Fruit fly (Drosophila melanogaster): Measurements from ENCODE around the gene p130CAS.

Gene p130CAS

DNA sequence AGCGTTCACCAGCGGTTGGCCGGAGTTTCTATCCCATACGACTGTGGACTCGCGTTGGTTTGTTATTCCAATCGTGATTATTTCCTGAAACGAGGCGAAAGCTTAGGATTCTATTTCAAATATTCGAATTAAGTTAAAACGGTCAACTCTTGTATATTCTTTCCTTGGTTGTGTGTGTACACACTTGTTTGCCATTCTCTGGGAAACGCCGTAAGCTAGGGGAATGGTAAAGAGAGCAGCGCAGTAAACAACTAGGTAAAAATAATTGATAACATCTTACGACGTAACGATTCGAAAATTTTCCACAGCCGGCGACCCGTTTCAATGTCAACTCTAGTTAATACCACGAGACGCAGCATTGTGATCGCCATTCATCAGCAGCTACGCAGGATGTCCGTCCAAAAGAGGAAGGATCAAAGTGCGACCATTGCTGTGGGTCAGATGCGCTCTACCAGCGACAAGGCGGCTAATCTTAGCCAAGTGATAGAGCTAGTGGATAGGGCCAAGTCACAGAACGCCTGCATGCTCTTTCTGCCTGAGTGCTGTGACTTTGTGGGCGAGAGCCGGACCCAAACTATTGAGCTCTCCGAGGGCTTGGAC, 51.0 kb downstream of the p130CAS start, which contains the start of gene NitFhit (continued):
- TF ChIP-seq CG12104 (GFP tag; optimal IDR thresholded peaks at IDR 0.05) = no peak
- no peak for TF ChIP-seq CG13775 (GFP tag; optimal IDR thresholded peaks at IDR 0.05)
- TF ChIP-seq Myb (GFP tag; optimal IDR thresholded peaks at IDR 0.05) = peak; percentile 95
- TF ChIP-seq CG5245 (GFP tag; optimal IDR thresholded peaks at IDR 0.05) = no peak
- TF ChIP-seq CG2678 (tag; optimal IDR thresholded peaks at IDR 0.05) = no peak
- TF ChIP-seq CG8944 (GFP tag; optimal IDR thresholded peaks at IDR 0.05) = no peak
- TF ChIP-seq dmrt99B (tag; optimal IDR thresholded peaks at IDR 0.05) = no peak
- TF ChIP-seq CG7987 (GFP tag; optimal IDR thresholded peaks at IDR 0.05) = no peak
- TF ChIP-seq MBD-R2 (GFP tag; IDR thresholded peaks at IDR 0.05) = peak; percentile 72
- TF ChIP-seq Vsx1 (GFP tag; optimal IDR thresholded peaks at IDR 0.05) = no peak
- TF ChIP-seq grn (GFP tag; optimal IDR thresholded peaks at IDR 0.05) = peak; percentile 91
- no peak for TF ChIP-seq vnd (GFP tag; IDR thresholded peaks at IDR 0.05; ENCODE audit: partially characterized antibody)
- no peak for TF ChIP-seq CG2889 (GFP tag; IDR thresholded peaks at IDR 0.05)
- TF ChIP-seq wor (GFP tag; IDR thresholded peaks at IDR 0.05) = no peak
- TF ChIP-seq ken (GFP tag; IDR thresholded peaks at IDR 0.05) = no peak
- TF ChIP-seq Xbp1 (GFP tag; optimal IDR thresholded peaks at IDR 0.05) = peak; percentile 2
- peak; percentile 45; the same call in 1 of the 2 replicates for TF ChIP-seq NFAT (GFP tag; IDR thresholded peaks at IDR 0.05)
- TF ChIP-seq CG17802 (tag; optimal IDR thresholded peaks at IDR 0.05) = no peak
- TF ChIP-seq ci (GFP tag; IDR thresholded peaks at IDR 0.05) = peak; percentile 45; the same call in 1 of the 3 replicates
- peak; percentile 10 for TF ChIP-seq mirr (GFP tag; optimal IDR thresholded peaks at IDR 0.05)

DNA sequence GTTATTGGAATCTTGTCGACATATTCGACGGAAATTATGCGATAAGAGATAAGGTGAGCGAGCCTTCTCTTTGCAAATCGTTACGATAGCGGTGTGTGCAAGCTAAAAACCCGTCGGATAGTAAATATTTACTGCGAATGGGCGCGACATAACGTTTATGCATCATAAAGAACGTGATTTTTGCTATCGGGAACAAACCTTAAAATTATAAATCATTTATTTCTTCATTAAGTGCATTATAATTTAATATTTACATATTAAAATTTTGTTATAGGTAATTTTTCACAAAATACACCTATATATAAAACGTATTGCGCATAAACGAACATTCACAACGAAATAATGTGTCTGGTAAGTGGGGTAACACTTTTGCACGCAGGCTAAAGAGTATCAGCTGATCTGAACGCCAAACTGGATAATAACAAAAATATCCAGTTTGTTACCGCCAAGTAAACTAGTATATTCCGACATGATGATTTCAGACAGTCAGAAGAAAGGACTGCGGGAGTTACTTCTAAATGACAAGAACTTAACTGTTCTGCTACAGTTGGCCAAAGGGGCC, 53.1 kb downstream of the p130CAS start, which contains the start of the genes Gk1 and CG13876:
Gk1 (minus strand) TSS at position 122 of the 562 bp plus-strand sequence.
CG13876 (plus strand) TSS at position 412 of the 562 bp plus-strand sequence.
- TF ChIP-seq az2 (GFP tag; optimal IDR thresholded peaks at IDR 0.05) (peak; percentile 87), NFAT (GFP tag; IDR thresholded peaks at IDR 0.05) (peak; percentile 79), Dip3 (GFP tag; optimal IDR thresholded peaks at IDR 0.05) (peak; percentile 45), CG1647 (GFP tag; optimal IDR thresholded peaks at IDR 0.05) (peak; percentile 22), CG10321 (GFP tag; IDR thresholded peaks at IDR 0.05) (peak; percentile 65), chn (GFP tag; optimal IDR thresholded peaks at IDR 0.05) (peak; percentile 69), Gug (GFP tag; IDR thresholded peaks at IDR 0.05) (peak; percentile 57; the same call in 2 of the 4 replicates), Scr (GFP tag; IDR thresholded peaks at IDR 0.05; ENCODE audit: partially characterized antibody) (no peak), Hand (GFP tag; optimal IDR thresholded peaks at IDR 0.05) (peak; percentile 96), croc (GFP tag; conservative IDR thresholded peaks at IDR 0.05) (peak; percentile 80), run (tag; optimal IDR thresholded peaks at IDR 0.05) (peak; percentile 92), CG10543 (GFP tag; optimal IDR thresholded peaks at IDR 0.05) (peak; percentile 96), E2f1 (GFP tag; IDR thresholded peaks at IDR 0.05) (peak; percentile 93), ftz-f1 (GFP tag; optimal IDR thresholded peaks at IDR 0.05) (no peak), CG17385 (GFP tag; optimal IDR thresholded peaks at IDR 0.05) (peak; percentile 92), CG13123 (GFP tag; optimal IDR thresholded peaks at IDR 0.05) (peak; percentile 86), CG1024 (GFP tag; IDR thresholded peaks at IDR 0.05) (peak; percentile 74), zf30C (GFP tag; optimal IDR thresholded peaks at IDR 0.05) (peak; percentile 25), Deaf1 (tag; optimal IDR thresholded peaks at IDR 0.05) (peak; percentile 85), crc (GFP tag; optimal IDR thresholded peaks at IDR 0.05) (no peak), odd (GFP tag; optimal IDR thresholded peaks at IDR 0.05) (peak; percentile 93), lab (GFP tag; optimal IDR thresholded peaks at IDR 0.05) (no peak), tll (GFP tag; optimal IDR thresholded peaks at IDR 0.05) (peak in 1 of 2 experiments; percentile 62), CG14860 (GFP tag; IDR thresholded peaks at IDR 0.05; ENCODE audit: partially characterized antibody) (no peak), Jarid2 (GFP tag; optimal IDR thresholded peaks at IDR 0.05) (no peak), trh (GFP tag; optimal IDR thresholded peaks at IDR 0.05) (peak; percentile 77), fd3F (GFP tag; optimal IDR thresholded peaks at IDR 0.05) (peak; percentile 93), wdn (GFP tag; IDR thresholded peaks at IDR 0.05) (peak; percentile 94), Taf1 (GFP tag; IDR thresholded peaks at IDR 0.05) (peak; percentile 86), dmrt11E (tag; optimal IDR thresholded peaks at IDR 0.05) (peak; percentile 96)

Data from whole organism, embryonic.